Fruit fly (Drosophila melanogaster) whole organism, embryonic: ENCODE results near the gene nSMase.
A peak's percentile ranks its signal among the peaks of the same experiment; 100 is the strongest.

Experiments
- Bgb ChIP-seq: fragments of 200-800 bp; sonication (Bioruptor generic); IDR thresholded peaks from 2 replicates; pipeline ENCODE4 v1.3.6; 2022; ENCODE audit warnings: missing biosample characterization, missing genetic modification characterization; ENCODE audit not compliant: partially characterized antibody
- CG10654 ChIP-seq: fragments of 200-800 bp; sonication (Bioruptor generic); optimal IDR thresholded peaks from 2 replicates; lab custom pipeline; 2016; ENCODE audit warnings: missing biosample characterization, missing genetic modification characterization
- CG11695 ChIP-seq: fragments of 200-800 bp; sonication (Bioruptor generic); IDR thresholded peaks from 3 replicates; pipeline ENCODE4 v1.3.6; 2022; ENCODE audit warnings: missing biosample characterization, missing genetic modification characterization
- CG12155 ChIP-seq: fragments of 200-800 bp; sonication (Bioruptor generic); optimal IDR thresholded peaks from 3 replicates; lab custom pipeline; 2016; ENCODE audit warnings: missing biosample characterization, missing genetic modification characterization
- CG15601 ChIP-seq: fragments of 200-800 bp; sonication (Bioruptor generic); optimal IDR thresholded peaks from 3 replicates; lab custom pipeline; 2019; ENCODE audit warnings: missing biosample characterization, mild to moderate bottlenecking, missing genetic modification characterization, moderate library complexity
- CG16863 ChIP-seq: fragments of 200-800 bp; sonication (Bioruptor generic); optimal IDR thresholded peaks from 3 replicates; lab custom pipeline; 2016; ENCODE audit warnings: missing biosample characterization, missing genetic modification characterization
- CG17802 ChIP-seq: fragments of 200-800 bp; sonication (Bioruptor generic); optimal IDR thresholded peaks from 2 replicates; lab custom pipeline; 2018; ENCODE audit warnings: missing biosample characterization, mild to moderate bottlenecking, missing genetic modification characterization, moderate library complexity
- CG17829 ChIP-seq: fragments of 200-800 bp; optimal IDR thresholded peaks from 2 replicates; lab custom pipeline; 2019; ENCODE audit warnings: missing biosample characterization, mild to moderate bottlenecking, missing genetic modification characterization, moderate library complexity
- CG17912 ChIP-seq: fragments of 200-800 bp; sonication (Bioruptor generic); optimal IDR thresholded peaks from 2 replicates; lab custom pipeline; 2018; ENCODE audit warnings: missing biosample characterization, mild to moderate bottlenecking, missing genetic modification characterization
- CG18476 ChIP-seq: fragments of 200-800 bp; sonication (Bioruptor generic); optimal IDR thresholded peaks from 2 replicates; lab custom pipeline; 2016; ENCODE audit warnings: missing biosample characterization, mild to moderate bottlenecking, missing genetic modification characterization
- CG18599 ChIP-seq: fragments of 200-800 bp; sonication (Bioruptor generic); optimal IDR thresholded peaks from 3 replicates; lab custom pipeline; 2017; ENCODE audit warnings: missing biosample characterization, missing genetic modification characterization, mild to moderate bottlenecking, moderate library complexity, missing genetic modification reagents
- CG30403 ChIP-seq: fragments of 200-800 bp; sonication (Bioruptor generic); optimal IDR thresholded peaks from 3 replicates; lab custom pipeline; 2016; ENCODE audit warnings: missing biosample characterization, missing genetic modification characterization
- CG3065 ChIP-seq: fragments of 200-800 bp; sonication (Bioruptor generic); optimal IDR thresholded peaks from 2 replicates; lab custom pipeline; 2016; ENCODE audit warnings: missing biosample characterization, missing genetic modification characterization
- CG32767 ChIP-seq: fragments of 200-800 bp; sonication (Bioruptor generic); IDR thresholded peaks from 2 replicates; pipeline ENCODE4 v1.3.6; 2022; ENCODE audit warnings: missing biosample characterization, missing genetic modification characterization
- CG43689 ChIP-seq: fragments of 200-800 bp; sonication (Bioruptor generic); IDR thresholded peaks from 2 replicates; pipeline ENCODE4 v1.3.6; 2022; ENCODE audit warnings: missing biosample characterization, missing genetic modification characterization
- CG6272 ChIP-seq: fragments of 200-800 bp; sonication (Bioruptor generic); IDR thresholded peaks from 2 replicates; pipeline ENCODE4 v1.3.6; 2022; ENCODE audit warnings: missing biosample characterization, missing genetic modification characterization
- CG8089 ChIP-seq: fragments of 200-800 bp; sonication (Bioruptor generic); optimal IDR thresholded peaks from 3 replicates; lab custom pipeline; 2016; ENCODE audit warnings: missing biosample characterization, missing genetic modification characterization
- CG9437 ChIP-seq: fragments of 200-800 bp; sonication (Bioruptor generic); optimal IDR thresholded peaks from 2 replicates; lab custom pipeline; 2018; ENCODE audit warnings: missing biosample characterization, mild to moderate bottlenecking, missing genetic modification characterization
- CTCF ChIP-seq: fragments of 200-800 bp; sonication (Bioruptor generic); optimal IDR thresholded peaks from 2 replicates; lab custom pipeline; 2017; ENCODE audit warnings: missing biosample characterization, mild to moderate bottlenecking, missing genetic modification characterization, moderate library complexity
- Dbx ChIP-seq: fragments of 200-800 bp; sonication (Bioruptor generic); IDR thresholded peaks from 3 replicates; pipeline ENCODE4 v1.3.6; 2022; ENCODE audit warnings: missing biosample characterization, missing genetic modification characterization
- Dip2 ChIP-seq: fragments of 200-800 bp; sonication (Bioruptor generic); IDR thresholded peaks from 2 replicates; pipeline ENCODE4 v1.3.6; 2022; ENCODE audit warnings: missing biosample characterization, missing genetic modification characterization
- HLHmδ ChIP-seq: fragments of 200-800 bp; sonication (Bioruptor generic); optimal IDR thresholded peaks from 2 replicates; lab custom pipeline; 2018; ENCODE audit warnings: missing biosample characterization, mild to moderate bottlenecking, missing genetic modification characterization, moderate library complexity
- Hr39 ChIP-seq: fragments of >200 bp; optimal IDR thresholded peaks from 2 replicates; lab custom pipeline; 2017
- Jarid2 ChIP-seq: fragments of 200-800 bp; sonication (Bioruptor generic); optimal IDR thresholded peaks from 3 replicates; lab custom pipeline; 2017; ENCODE audit warnings: mild to moderate bottlenecking, missing biosample characterization, missing genetic modification reagents, missing genetic modification characterization
- MBD-R2 ChIP-seq: fragments of 200-800 bp; sonication (Bioruptor generic); IDR thresholded peaks from 2 replicates; pipeline ENCODE4 v1.3.6; 2022; ENCODE audit warnings: missing biosample characterization, missing genetic modification characterization
- Mes4 ChIP-seq: fragments of 200-800 bp; sonication (Bioruptor generic); optimal IDR thresholded peaks from 2 replicates; lab custom pipeline; 2016; ENCODE audit warnings: missing biosample characterization, missing genetic modification characterization
- Mrtf ChIP-seq: fragments of 200-800 bp; sonication (Bioruptor generic); IDR thresholded peaks from 3 replicates; pipeline ENCODE4 v1.3.6; 2022; ENCODE audit warnings: missing biosample characterization, missing genetic modification characterization
- Oli ChIP-seq: fragments of 200-800 bp; sonication (Bioruptor generic); optimal IDR thresholded peaks from 2 replicates; lab custom pipeline; 2018; ENCODE audit warnings: missing biosample characterization, mild to moderate bottlenecking, missing genetic modification characterization, moderate library complexity
- Rfx ChIP-seq: fragments of 200-800 bp; sonication (Bioruptor generic); IDR thresholded peaks from 2 replicates; pipeline ENCODE4 v1.3.6; 2022; ENCODE audit warnings: missing biosample characterization, missing genetic modification characterization
- Ssrp ChIP-seq: fragments of 200-800 bp; sonication (Bioruptor generic); optimal IDR thresholded peaks from 2 replicates; lab custom pipeline; 2018; ENCODE audit warnings: missing biosample characterization, mild to moderate bottlenecking, missing genetic modification characterization, moderate library complexity
- Tbp ChIP-seq: fragments of >200 bp; optimal IDR thresholded peaks from 2 replicates; lab custom pipeline; 2018; ENCODE audit warnings: missing biosample characterization, missing genetic modification characterization
- YL-1 ChIP-seq: fragments of 200-800 bp; sonication (Bioruptor generic); optimal IDR thresholded peaks from 3 replicates; lab custom pipeline; 2017; ENCODE audit warnings: missing biosample characterization, mild to moderate bottlenecking, missing genetic modification characterization
- ac ChIP-seq: fragments of 200-800 bp; sonication (Bioruptor generic); optimal IDR thresholded peaks from 3 replicates; lab custom pipeline; 2017; ENCODE audit warnings: missing biosample characterization, mild to moderate bottlenecking, missing genetic modification characterization
- al ChIP-seq: fragments of 200-800 bp; sonication (Bioruptor generic); IDR thresholded peaks from 2 replicates; pipeline ENCODE4 v1.3.6; 2022; ENCODE audit warnings: missing biosample characterization, missing genetic modification characterization
- chn ChIP-seq: fragments of 200-800 bp; sonication (Bioruptor generic); optimal IDR thresholded peaks from 2 replicates; lab custom pipeline; 2016; ENCODE audit warnings: missing biosample characterization, missing genetic modification characterization
- ci ChIP-seq: fragments of 200-800 bp; sonication (Bioruptor generic); IDR thresholded peaks from 3 replicates; pipeline ENCODE4 v1.3.6; 2022; ENCODE audit warnings: missing biosample characterization, missing genetic modification characterization
- corto ChIP-seq: fragments of 200-800 bp; sonication (Bioruptor generic); optimal IDR thresholded peaks from 2 replicates; lab custom pipeline; 2016; ENCODE audit warnings: missing biosample characterization, mild to moderate bottlenecking, missing genetic modification characterization, moderate library complexity
- crc ChIP-seq: fragments of 200-800 bp; sonication (Bioruptor generic); optimal IDR thresholded peaks from 2 replicates; lab custom pipeline; 2016; ENCODE audit warnings: missing biosample characterization, missing genetic modification characterization
- fru ChIP-seq: fragments of >200 bp; optimal IDR thresholded peaks from 2 replicates; lab custom pipeline; 2017
- fu2 ChIP-seq: fragments of 200-800 bp; sonication (Bioruptor generic); optimal IDR thresholded peaks from 2 replicates; lab custom pipeline; 2016; ENCODE audit warnings: missing biosample characterization, missing genetic modification characterization
- lab ChIP-seq: fragments of 200-800 bp; sonication (Bioruptor generic); optimal IDR thresholded peaks from 3 replicates; lab custom pipeline; 2017; ENCODE audit warnings: missing biosample characterization, missing genetic modification characterization, mild to moderate bottlenecking, moderate library complexity, missing genetic modification reagents
- maf-S ChIP-seq: fragments of 200-800 bp; sonication (Bioruptor generic); optimal IDR thresholded peaks from 2 replicates; lab custom pipeline; 2016; ENCODE audit warnings: missing biosample characterization, missing genetic modification characterization
- odd ChIP-seq: fragments of 200-800 bp; sonication (Bioruptor generic); optimal IDR thresholded peaks from 2 replicates; lab custom pipeline; 2017; ENCODE audit warnings: missing biosample characterization, mild to moderate bottlenecking, missing genetic modification characterization
- pita ChIP-seq: fragments of 200-800 bp; sonication (Bioruptor generic); optimal IDR thresholded peaks from 2 replicates; lab custom pipeline; 2017; ENCODE audit warnings: missing biosample characterization, mild to moderate bottlenecking, missing genetic modification characterization
- row ChIP-seq: fragments of 200-800 bp; sonication (Bioruptor generic); IDR thresholded peaks from 3 replicates; pipeline ENCODE4 v1.3.6; 2022; ENCODE audit warnings: missing biosample characterization, missing genetic modification characterization
- shn ChIP-seq: fragments of 200-800 bp; sonication (Bioruptor generic); optimal IDR thresholded peaks from 3 replicates; lab custom pipeline; 2016; ENCODE audit warnings: missing biosample characterization, missing genetic modification characterization
- sima ChIP-seq: fragments of 200-800 bp; sonication (Bioruptor generic); optimal IDR thresholded peaks from 2 replicates; lab custom pipeline; 2016; ENCODE audit warnings: missing biosample characterization, missing genetic modification characterization
- so ChIP-seq: fragments of 200-800 bp; sonication (Bioruptor generic); IDR thresholded peaks from 3 replicates; pipeline ENCODE4 v1.3.6; 2022; ENCODE audit warnings: missing biosample characterization, missing genetic modification characterization
- trem ChIP-seq: fragments of 200-800 bp; optimal IDR thresholded peaks from 3 replicates; lab custom pipeline; 2019; ENCODE audit warnings: missing biosample characterization, mild to moderate bottlenecking, missing genetic modification characterization, moderate library complexity
- tx ChIP-seq: fragments of 200-800 bp; sonication (Bioruptor generic); optimal IDR thresholded peaks from 2 replicates; lab custom pipeline; 2016; ENCODE audit warnings: missing biosample characterization, missing genetic modification characterization
- unpg ChIP-seq: fragments of 200-800 bp; sonication (Bioruptor generic); optimal IDR thresholded peaks from 3 replicates; lab custom pipeline; 2018; ENCODE audit warnings: missing biosample characterization, mild to moderate bottlenecking, missing genetic modification characterization, moderate library complexity
- vfl ChIP-seq: fragments of 200-800 bp; sonication (Bioruptor generic); optimal IDR thresholded peaks from 2 replicates; lab custom pipeline; 2016; ENCODE audit warnings: missing biosample characterization, missing genetic modification characterization

Gene nSMase

DNA sequence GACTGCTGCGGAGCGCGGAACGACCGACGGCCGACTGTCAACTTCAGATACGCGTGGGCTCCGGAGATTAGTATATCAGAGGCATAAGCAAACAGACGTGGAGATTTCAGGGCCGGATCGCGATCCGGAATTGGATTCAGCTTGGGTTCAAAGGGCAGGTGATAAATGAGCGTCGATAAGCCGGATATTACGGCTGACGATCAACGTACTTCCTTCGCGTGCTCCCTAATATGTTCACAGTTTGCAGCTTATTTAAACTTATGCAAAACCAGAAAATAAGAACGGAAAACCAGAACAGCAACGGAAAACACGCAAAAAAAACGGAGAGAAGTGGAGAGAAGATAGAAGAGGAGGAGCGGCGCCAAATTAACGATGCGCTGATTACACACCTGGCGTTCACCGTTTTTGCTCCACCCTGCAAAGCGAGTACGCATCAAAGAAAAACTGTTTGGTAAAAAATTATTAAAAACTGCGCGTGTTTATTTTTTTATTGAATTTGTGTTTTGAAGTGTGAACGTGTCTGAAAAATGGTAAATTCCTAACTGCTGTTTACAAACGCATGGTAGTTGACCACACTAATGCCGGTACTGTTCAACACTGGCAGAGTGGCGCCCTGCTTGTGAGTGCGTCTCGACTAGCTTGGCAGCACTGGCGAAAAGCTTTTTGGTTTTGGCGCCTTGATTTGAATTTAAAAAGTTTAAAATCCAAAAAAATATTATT lies 20.2 kb downstream of the nSMase start, which contains the start of gene CG17746 (continued):
- TF ChIP-seq CG17912 (GFP tag; lab: Kevin White, UChicago) (peak; percentile 69), CG9437 (no peak), CG15601 (peak; percentile 53), HLHmδ (peak; percentile 36), CG12155 (GFP tag; lab: Kevin White, UChicago) (peak; percentile 42), odd (GFP tag; lab: Kevin White, UChicago) (no peak), CG18476 (GFP tag; lab: Kevin White, UChicago) (no peak), crc (GFP tag; lab: Kevin White, UChicago) (no peak), ac (no peak), Bgb (GFP tag; lab: Robert Waterston, UW) (peak; percentile 58), Jarid2 (GFP tag; lab: Kevin White, UChicago) (no peak), CTCF (GFP tag; lab: Kevin White, UChicago) (peak; percentile 83), CG8089 (GFP tag; lab: Kevin White, UChicago) (no peak), sima (GFP tag; lab: Kevin White, UChicago) (no peak), MBD-R2 (GFP tag; lab: Robert Waterston, UW) (peak; percentile 80), CG32767 (GFP tag; lab: Robert Waterston, UW) (no peak), CG17802 (peak; percentile 50), chn (GFP tag; lab: Kevin White, UChicago) (peak; percentile 21), CG6272 (no peak), Mrtf (GFP tag; lab: Robert Waterston, UW) (no peak), Dip2 (no peak), Rfx (GFP tag; lab: Robert Waterston, UW) (peak; percentile 79), Dbx (GFP tag; lab: Robert Waterston, UW) (peak; percentile 52; the same call in 2 of the 3 replicates), CG30403 (GFP tag; lab: Kevin White, UChicago) (peak; percentile 60), CG43689 (GFP tag; lab: Robert Waterston, UW) (no peak), corto (GFP tag; lab: Kevin White, UChicago) (no peak), fru (lab: Kevin White, UChicago) (no peak), maf-S (GFP tag; lab: Kevin White, UChicago) (peak; percentile 59), CG18599 (no peak), CG11695 (GFP tag; lab: Robert Waterston, UW) (no peak), CG16863 (GFP tag; lab: Kevin White, UChicago) (no peak), al (GFP tag; lab: Robert Waterston, UW) (no peak), unpg (GFP tag; lab: Kevin White, UChicago) (no peak), shn (GFP tag; lab: Kevin White, UChicago) (peak; percentile 20), CG17829 (tag; lab: Kevin White, UChicago) (peak; percentile 54), Hr39 (no peak), so (GFP tag; lab: Robert Waterston, UW) (no peak), Tbp (GFP tag; lab: Kevin White, UChicago) (no peak), Oli (no peak), trem (tag; lab: Kevin White, UChicago) (peak; percentile 87), fu2 (GFP tag; lab: Kevin White, UChicago) (peak; percentile 32), tx (peak; percentile 48), CG10654 (GFP tag; lab: Kevin White, UChicago) (peak; percentile 47), pita (GFP tag; lab: Kevin White, UChicago) (peak; percentile 66), lab (GFP tag; lab: Kevin White, UChicago) (peak; percentile 40), row (GFP tag; lab: Robert Waterston, UW) (no peak), ci (peak; percentile 30; the same call in 2 of the 3 replicates), Ssrp (tag; lab: Kevin White, UChicago) (no peak), Mes4 (GFP tag; lab: Kevin White, UChicago) (peak; percentile 5), CG3065 (GFP tag; lab: Kevin White, UChicago) (no peak), YL-1 (GFP tag; lab: Kevin White, UChicago) (peak; percentile 78), vfl (GFP tag; lab: Kevin White, UChicago) (peak; percentile 59)
